Worm (Caenorhabditis elegans) whole organism, L1 larva: ENCODE measurements around the gene F33C8.2.

Experiments used
- C04F5.9 ChIP-seq: sonication (generic microtip); optimal IDR thresholded peaks from 2 replicates; lab custom pipeline; 2016; ENCODE audit warnings: missing genetic modification characterization, missing compliant biosample characterization
- C34B4.2 ChIP-seq: sonication (generic microtip); optimal IDR thresholded peaks from 2 replicates; lab custom pipeline; 2017; ENCODE audit warnings: mild to moderate bottlenecking, missing genetic modification characterization, missing compliant biosample characterization
- F16B12.6 ChIP-seq: fragments of 150-350 bp; optimal IDR thresholded peaks from 2 replicates; lab custom pipeline; 2014; ENCODE audit warnings: missing biosample characterization, missing genetic modification characterization
- Y116A8C.19 ChIP-seq: sonication (generic microtip); optimal IDR thresholded peaks from 2 replicates; lab custom pipeline; 2016; ENCODE audit warnings: missing compliant biosample characterization, missing genetic modification characterization, borderline replicate concordance
- aha-1 ChIP-seq: fragments of 150-350 bp; optimal IDR thresholded peaks from 2 replicates; lab custom pipeline; 2014; ENCODE audit warnings: missing biosample characterization, missing genetic modification characterization
- blmp-1 ChIP-seq: fragments of 150-350 bp; optimal IDR thresholded peaks from 2 replicates; lab custom pipeline; 2014; ENCODE audit warnings: missing biosample characterization, missing genetic modification characterization
- ceh-63 ChIP-seq: fragments of 200-800 bp; sonication (Bioruptor generic); optimal IDR thresholded peaks from 2 replicates; lab custom pipeline; 2018; ENCODE audit warnings: mild to moderate bottlenecking, missing genetic modification characterization, missing compliant biosample characterization
- dpl-1 ChIP-seq, 3 experiments: fragments of 150-350 bp in 2 of 3; sonication (generic microtip) in 1 of 3; optimal IDR thresholded peaks; 2 replicates each; lab custom pipeline; 2014 to 2017; ENCODE audit warnings: missing biosample characterization in 3 of 3, missing genetic modification characterization in 3 of 3, missing genetic modification reagents in 3 of 3
- dsc-1 ChIP-seq: sonication (generic microtip); optimal IDR thresholded peaks from 2 replicates; lab custom pipeline; 2016; ENCODE audit warnings: mild to moderate bottlenecking, missing genetic modification characterization, missing compliant biosample characterization
- egl-13 ChIP-seq: sonication (generic microtip); optimal IDR thresholded peaks from 2 replicates; lab custom pipeline; 2016; ENCODE audit warnings: missing genotype, missing genetic modification reagents, missing genetic modification characterization, missing compliant biosample characterization
- elt-2 ChIP-seq: sonication (generic microtip); optimal IDR thresholded peaks from 2 replicates; lab custom pipeline; 2016; ENCODE audit warnings: missing genetic modification characterization, mild to moderate bottlenecking, inconsistent platforms, missing compliant biosample characterization, missing genetic modification reagents
- fkh-10 ChIP-seq: sonication (generic microtip); optimal IDR thresholded peaks from 2 replicates; lab custom pipeline; 2017; ENCODE audit warnings: missing biosample characterization, missing genetic modification reagents, missing genetic modification characterization
- irx-1 ChIP-seq: sonication (generic microtip); optimal IDR thresholded peaks from 2 replicates; lab custom pipeline; 2016; ENCODE audit warnings: missing genetic modification characterization, missing compliant biosample characterization
- isw-1 ChIP-seq: fragments of 200-800 bp; sonication (Bioruptor generic); IDR thresholded peaks from 2 replicates; pipeline ENCODE4 v1.3.6; 2022; ENCODE audit warnings: missing genetic modification characterization, missing compliant biosample characterization
- jun-1 ChIP-seq: fragments of 150-350 bp; optimal IDR thresholded peaks from 2 replicates; lab custom pipeline; 2014; ENCODE audit warnings: missing biosample characterization, missing genetic modification reagents, missing genetic modification characterization
- lin-14 ChIP-seq: fragments of 200-800 bp; sonication (Bioruptor generic); optimal IDR thresholded peaks from 2 replicates; lab custom pipeline; 2018; ENCODE audit warnings: mild to moderate bottlenecking, missing genetic modification characterization, moderate library complexity, missing compliant biosample characterization
- lin-15B ChIP-seq: fragments of 150-350 bp; sonication (generic microtip); optimal IDR thresholded peaks from 3 replicates; lab custom pipeline; 2014; ENCODE audit warnings: missing biosample characterization, missing genetic modification characterization
- lin-35 ChIP-seq, 2 experiments: fragments of 150-350 bp; optimal IDR thresholded peaks; 2 replicates each; lab custom pipeline; 2014; ENCODE audit warnings: missing biosample characterization in 2 of 2, missing genetic modification characterization in 2 of 2, missing genetic modification reagents in 2 of 2
- mab-9 ChIP-seq: fragments of 200-800 bp; sonication (Bioruptor generic); IDR thresholded peaks from 2 replicates; pipeline ENCODE4 v1.3.6; 2022; ENCODE audit warnings: missing genetic modification reagents, missing genetic modification characterization, missing compliant biosample characterization
- mdl-1 ChIP-seq, 2 experiments: fragments of 150-350 bp; optimal IDR thresholded peaks; 2 replicates each; lab custom pipeline; 2014 to 2017; ENCODE audit warnings: missing biosample characterization in 2 of 2, missing genetic modification characterization in 2 of 2, inconsistent platforms in 1 of 2
- mef-2 ChIP-seq: fragments of 150-350 bp; optimal IDR thresholded peaks from 2 replicates; lab custom pipeline; 2014; ENCODE audit warnings: missing biosample characterization, missing genetic modification characterization
- mep-1 ChIP-seq: fragments of 150-350 bp; optimal IDR thresholded peaks from 2 replicates; lab custom pipeline; 2014; ENCODE audit warnings: missing biosample characterization, missing genetic modification characterization
- nhr-11 ChIP-seq: fragments of 150-350 bp; optimal IDR thresholded peaks from 2 replicates; lab custom pipeline; 2014; ENCODE audit warnings: missing biosample characterization, missing genetic modification characterization
- nhr-20 ChIP-seq: sonication (generic microtip); optimal IDR thresholded peaks from 2 replicates; lab custom pipeline; 2016; ENCODE audit warnings: mild to moderate bottlenecking, missing genetic modification characterization, missing compliant biosample characterization
- nhr-28 ChIP-seq: fragments of 150-350 bp; optimal IDR thresholded peaks from 2 replicates; lab custom pipeline; 2014; ENCODE audit warnings: missing biosample characterization, missing genetic modification characterization
- nhr-76 ChIP-seq: sonication (generic microtip); optimal IDR thresholded peaks from 2 replicates; lab custom pipeline; 2017; ENCODE audit warnings: missing biosample characterization, missing genetic modification characterization
- pag-3 ChIP-seq: sonication (generic microtip); optimal IDR thresholded peaks from 2 replicates; lab custom pipeline; 2017; ENCODE audit warnings: missing genetic modification characterization, mild to moderate bottlenecking, missing compliant biosample characterization, antibody characterized with exemption, borderline replicate concordance; ENCODE audit not compliant: insufficient read depth
- rnt-1 ChIP-seq: sonication (generic microtip); optimal IDR thresholded peaks from 2 replicates; lab custom pipeline; 2016; ENCODE audit warnings: mild to moderate bottlenecking, missing genetic modification characterization, moderate library complexity, missing compliant biosample characterization
- skn-1 ChIP-seq: fragments of 150-350 bp; optimal IDR thresholded peaks from 2 replicates; lab custom pipeline; 2014; ENCODE audit warnings: missing biosample characterization, missing genetic modification characterization
- snu-23 ChIP-seq: sonication (generic microtip); optimal IDR thresholded peaks from 2 replicates; lab custom pipeline; 2016; ENCODE audit warnings: missing genetic modification characterization, missing compliant biosample characterization
- sptf-1 ChIP-seq: fragments of 150-350 bp; optimal IDR thresholded peaks from 2 replicates; lab custom pipeline; 2014; ENCODE audit warnings: missing biosample characterization, missing genetic modification characterization
- sup-37 ChIP-seq: fragments of 200-800 bp; sonication (Bioruptor generic); optimal IDR thresholded peaks from 2 replicates; lab custom pipeline; 2018; ENCODE audit warnings: mild to moderate bottlenecking, missing genetic modification characterization, missing compliant biosample characterization
- swsn-7 ChIP-seq: sonication (generic microtip); optimal IDR thresholded peaks from 2 replicates; lab custom pipeline; 2016; ENCODE audit warnings: missing genetic modification characterization, missing compliant biosample characterization
- tbx-2 ChIP-seq: sonication (generic microtip); optimal IDR thresholded peaks from 2 replicates; lab custom pipeline; 2016; ENCODE audit warnings: missing genetic modification characterization, missing compliant biosample characterization
- unc-130 ChIP-seq: fragments of 150-350 bp; optimal IDR thresholded peaks from 2 replicates; lab custom pipeline; 2017; ENCODE audit warnings: missing biosample characterization, missing genetic modification characterization, inconsistent platforms
- unc-30 ChIP-seq: sonication (generic microtip); optimal IDR thresholded peaks from 2 replicates; lab custom pipeline; 2017; ENCODE audit warnings: missing biosample characterization, missing genetic modification characterization
- unc-86 ChIP-seq: sonication (generic microtip); optimal IDR thresholded peaks from 2 replicates; lab custom pipeline; 2016; ENCODE audit warnings: missing genetic modification characterization, missing compliant biosample characterization
- xbp-1 ChIP-seq: sonication (generic microtip); optimal IDR thresholded peaks from 2 replicates; lab custom pipeline; 2016; ENCODE audit warnings: missing genetic modification characterization, missing compliant biosample characterization
- zag-1 ChIP-seq: fragments of 150-350 bp; optimal IDR thresholded peaks from 2 replicates; lab custom pipeline; 2014; ENCODE audit warnings: missing biosample characterization, missing genetic modification characterization
- zip-4 ChIP-seq: fragments of 200-800 bp; sonication (Bioruptor generic); optimal IDR thresholded peaks from 2 replicates; lab custom pipeline; 2018; ENCODE audit warnings: mild to moderate bottlenecking, missing genetic modification characterization, moderate library complexity, missing compliant biosample characterization
- ztf-4 ChIP-seq: fragments of 150-350 bp; optimal IDR thresholded peaks from 2 replicates; lab custom pipeline; 2014; ENCODE audit warnings: missing biosample characterization, missing genetic modification characterization

F33C8.2 gene

ce11 chrX:14739466-14739865 lies 18.3 kb downstream of the F33C8.2 start:
- TF ChIP-seq isw-1 (GFP tag; lab: Robert Waterston, UW) (no peak), elt-2 (tag; lab: Kevin White, UChicago) (peak; percentile 30)

DNA sequence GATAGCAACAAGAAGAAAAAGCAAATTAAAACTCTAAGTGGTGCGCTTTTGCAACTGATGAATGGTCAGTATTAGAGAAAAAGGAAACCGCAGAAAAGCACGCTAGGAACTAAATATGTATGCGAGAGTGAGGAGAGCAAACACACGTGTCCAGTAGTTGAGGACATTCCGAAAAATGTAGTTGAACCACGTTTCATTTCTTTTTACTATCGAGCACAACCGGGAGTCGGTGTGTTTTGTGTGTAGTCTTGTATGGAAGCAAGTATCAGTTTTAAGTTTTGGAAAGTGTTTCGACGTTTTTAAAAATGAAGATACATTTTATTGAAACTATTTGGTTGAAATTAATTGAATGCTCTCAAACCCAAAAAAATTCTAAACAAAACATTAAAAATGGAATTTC lies 18.8 kb downstream of the F33C8.2 start, which contains the start of gene C05G5.1:
Gene C05G5.1 (minus strand): TSS at position 101 of the 400 bp plus-strand sequence.
- TF ChIP-seq mab-9 (no peak), lin-14 (GFP tag; lab: Kevin White, UChicago) (peak; percentile 47), Y116A8C.19 (no peak), C04F5.9 (no peak)
- TF ChIP-seq, all 84 proteins: peak for 1

- TF ChIP-seq egl-13 (tag; lab: Kevin White, UChicago) (no peak), ztf-4 (tag; lab: Kevin White, UChicago) (peak; percentile 36)
- TF ChIP-seq, all 84 proteins: peak for 1
Observed at ce11 chrX:14743210-14743609, 22.0 kb downstream of the F33C8.2 start.

- TF ChIP-seq xbp-1 (tag; lab: Kevin White, UChicago): no peak
- TF ChIP-seq mef-2: no peak
- TF ChIP-seq mdl-1 (tag; optimal IDR thresholded peaks at IDR 0.05; lab: Kevin White, UChicago): no peak
- TF ChIP-seq rnt-1 (tag; lab: Kevin White, UChicago): no peak
- no peak for TF ChIP-seq Y116A8C.19
- TF ChIP-seq ztf-4 (tag; lab: Kevin White, UChicago): no peak
- TF ChIP-seq dsc-1 (tag; lab: Kevin White, UChicago): no peak
- no peak for TF ChIP-seq F16B12.6
- TF ChIP-seq lin-35 (GFP tag; optimal IDR thresholded peaks at IDR 0.05; lab: Kevin White, UChicago): no peak
- TF ChIP-seq lin-15B (tag; lab: Kevin White, UChicago): no peak
- no peak for TF ChIP-seq nhr-20
- no peak for TF ChIP-seq snu-23 (GFP tag; lab: Kevin White, UChicago)
- no peak for TF ChIP-seq tbx-2
- TF ChIP-seq pag-3 (tag; lab: Kevin White, UChicago): no peak
- TF ChIP-seq swsn-7: no peak
- TF ChIP-seq unc-86 (tag; lab: Kevin White, UChicago): no peak
- TF ChIP-seq, all 84 proteins: peak for 0
Observed at ce11 chrX:14743780-14744179, 22.6 kb downstream of the F33C8.2 start, which contains the start of gene C05G5.7. TSS of gene C05G5.7 (minus strand) at chrX:14743780.

- peak; percentile 30 for TF ChIP-seq lin-14 (GFP tag; lab: Kevin White, UChicago)
- TF ChIP-seq jun-1 (tag; lab: Kevin White, UChicago): peak; percentile 47
- TF ChIP-seq aha-1 (tag; lab: Kevin White, UChicago): no peak
- TF ChIP-seq elt-2 (tag; lab: Kevin White, UChicago): peak; percentile 32
Observed at ce11 chrX:14744496-14744895, 23.3 kb downstream of the F33C8.2 start.

DNA sequence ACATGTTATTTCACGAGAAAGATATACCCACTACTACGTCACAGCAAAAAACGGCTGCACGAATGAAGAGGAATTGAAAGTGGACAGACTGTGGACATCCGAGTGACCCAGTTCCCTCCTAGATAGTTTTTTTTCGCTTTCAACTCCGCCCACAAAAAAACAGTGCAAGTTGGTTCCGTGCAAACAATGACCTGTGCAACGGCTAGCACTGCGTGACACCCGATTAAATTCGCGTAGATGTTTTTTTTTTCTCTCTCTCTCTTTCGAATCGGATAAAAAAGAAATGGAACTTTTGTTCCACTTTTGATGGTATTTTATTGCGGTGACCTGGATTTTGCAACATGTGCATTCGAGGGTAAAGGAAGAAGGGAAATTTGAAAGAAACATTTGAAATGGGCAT lies 24.0 kb downstream of the F33C8.2 start:
- no peak for TF ChIP-seq Y116A8C.19
- peak; percentile 44 for TF ChIP-seq blmp-1

DNA sequence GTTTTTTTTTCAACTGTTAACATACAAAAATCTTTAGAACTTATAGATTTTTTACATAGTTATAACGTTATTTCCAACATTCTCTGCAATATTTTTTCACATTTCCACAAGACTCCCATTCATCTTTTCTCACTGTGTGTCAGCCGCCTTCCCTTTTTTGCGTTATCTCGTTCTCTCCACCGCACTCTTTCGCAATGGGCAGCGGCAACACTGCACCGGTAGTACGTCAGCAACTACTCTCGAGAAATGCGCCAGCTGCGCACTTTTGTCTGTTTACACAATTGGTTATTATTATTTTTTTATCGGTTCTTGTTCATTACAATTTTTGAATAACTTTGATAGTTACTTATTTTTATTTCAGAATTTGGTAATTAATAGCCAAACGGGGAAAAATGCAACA lies 25.8 kb downstream of the F33C8.2 start, which contains the start of gene C05G5.2:
Gene C05G5.2 (plus strand): TSS at position 356 of the 400 bp plus-strand sequence.
- TF ChIP-seq mep-1 (tag; lab: Kevin White, UChicago) (peak; percentile 95), nhr-28 (no peak), unc-30 (tag; lab: Kevin White, UChicago) (no peak), nhr-11 (tag; lab: Kevin White, UChicago) (no peak), dpl-1 (GFP tag; optimal IDR thresholded peaks at IDR 0.05; lab: Kevin White, UChicago) (peak; percentile 64 to 81 (median 72)), lin-15B (tag; lab: Kevin White, UChicago) (peak; percentile 50), ceh-63 (GFP tag; lab: Kevin White, UChicago) (no peak), nhr-76 (tag; lab: Kevin White, UChicago) (no peak), unc-130 (peak; percentile 75), pag-3 (tag; lab: Kevin White, UChicago) (peak; percentile 42), mef-2 (peak; percentile 17), tbx-2 (peak; percentile 84), sptf-1 (tag; lab: Kevin White, UChicago) (no peak), fkh-10 (GFP tag; lab: Kevin White, UChicago) (peak; percentile 66), skn-1 (tag; lab: Kevin White, UChicago) (peak; percentile 95), C34B4.2 (tag; lab: Kevin White, UChicago) (no peak), snu-23 (GFP tag; lab: Kevin White, UChicago) (peak; percentile 93), sup-37 (no peak), irx-1 (tag; lab: Kevin White, UChicago) (peak; percentile 57), zip-4 (GFP tag; lab: Kevin White, UChicago) (peak; percentile 88), zag-1 (no peak)
